Worm (Caenorhabditis elegans): ENCODE measurements around the gene Y37E11AL.3.

Y37E11AL.3 gene

ce11 chrIV:3709200-3709599 lies 14.5 kb downstream of the Y37E11AL.3 start, which contains the start of gene Y37E11AL.1:
Gene Y37E11AL.1, plus strand, starts transcription at chrIV:3709500.
- TF ChIP-seq elt-2 (tag; optimal IDR thresholded peaks at IDR 0.05) (no peak), nfya-1 (tag; optimal IDR thresholded peaks at IDR 0.05) (no peak), fax-1 (tag; optimal IDR thresholded peaks at IDR 0.05) (no peak), fkh-10 (GFP tag; optimal IDR thresholded peaks at IDR 0.05) (no peak), ceh-19 (GFP tag; optimal IDR thresholded peaks at IDR 0.05) (no peak)

- no peak for TF ChIP-seq syd-9 (tag; optimal IDR thresholded peaks at IDR 0.05)
- no peak for TF ChIP-seq unc-42 (tag; optimal IDR thresholded peaks at IDR 0.05)
- no peak for TF ChIP-seq ets-4 (tag; optimal IDR thresholded peaks at IDR 0.05)
- no peak for TF ChIP-seq pha-2 (tag; optimal IDR thresholded peaks at IDR 0.05)
- no peak for TF ChIP-seq sox-4 (tag; optimal IDR thresholded peaks at IDR 0.05)
- no peak for TF ChIP-seq F13H6.1 (tag; optimal IDR thresholded peaks at IDR 0.05)
- no peak for TF ChIP-seq C08G9.2 (tag; optimal IDR thresholded peaks at IDR 0.05)
- TF ChIP-seq ceh-34 (tag; optimal IDR thresholded peaks at IDR 0.05), result no peak
- TF ChIP-seq fkh-6 (tag; optimal IDR thresholded peaks at IDR 0.05), result no peak
- TF ChIP-seq ref-2 (tag; optimal IDR thresholded peaks at IDR 0.05), result no peak
- TF ChIP-seq npax-4 (tag; optimal IDR thresholded peaks at IDR 0.05), result no peak
- TF ChIP-seq tbx-7 (tag; optimal IDR thresholded peaks at IDR 0.05), result no peak
- TF ChIP-seq tbx-2 (tag; optimal IDR thresholded peaks at IDR 0.05), result no peak
- no peak for TF ChIP-seq madf-2 (tag; optimal IDR thresholded peaks at IDR 0.05)
- TF ChIP-seq odd-2 (tag; optimal IDR thresholded peaks at IDR 0.05), result no peak
- TF ChIP-seq C38D4.7 (GFP tag; optimal IDR thresholded peaks at IDR 0.05), result no peak
- no peak for TF ChIP-seq zip-5 (tag; optimal IDR thresholded peaks at IDR 0.05)
- no peak for TF ChIP-seq ceh-30 (tag; optimal IDR thresholded peaks at IDR 0.05)
- TF ChIP-seq hlh-8 (tag; optimal IDR thresholded peaks at IDR 0.05), result no peak
Measured at ce11 chrIV:3710737-3711136, 16.0 kb downstream of the Y37E11AL.3 start.

ce11 chrIV:3719057-3719456 lies 24.3 kb downstream of the Y37E11AL.3 start, which contains the start of gene Y37E11AM.3:
Gene Y37E11AM.3, minus strand, starts transcription at chrIV:3719157.
- TF ChIP-seq ceh-30 (tag; optimal IDR thresholded peaks at IDR 0.05), result no peak
- no peak for TF ChIP-seq sox-2 (GFP tag; IDR thresholded peaks at IDR 0.05)
- TF ChIP-seq unc-86 (tag; optimal IDR thresholded peaks at IDR 0.05), result no peak
- no peak for TF ChIP-seq nhr-232 (tag; optimal IDR thresholded peaks at IDR 0.05)
- TF ChIP-seq ceh-9 (tag; optimal IDR thresholded peaks at IDR 0.05), result no peak

ce11 chrIV:3720644-3721043 lies 25.9 kb downstream of the Y37E11AL.3 start:
- TF ChIP-seq hlh-6 (tag; optimal IDR thresholded peaks at IDR 0.05) (no peak), hlh-30 (tag; optimal IDR thresholded peaks at IDR 0.05; ENCODE audit: insufficient read depth) (no peak), hlh-15 (tag; optimal IDR thresholded peaks at IDR 0.05) (no peak), ceh-48 (tag; optimal IDR thresholded peaks at IDR 0.05) (no peak), dmd-4 (tag; optimal IDR thresholded peaks at IDR 0.05; ENCODE audit: borderline replicate concordance) (no peak), ama-1 (optimal IDR thresholded peaks at IDR 0.05) (no peak), lim-6 (tag; optimal IDR thresholded peaks at IDR 0.05) (no peak), pat-9 (tag; optimal IDR thresholded peaks at IDR 0.05) (no peak), pha-2 (tag; optimal IDR thresholded peaks at IDR 0.05) (no peak), ref-2 (tag; optimal IDR thresholded peaks at IDR 0.05) (no peak), che-1 (tag; optimal IDR thresholded peaks at IDR 0.05) (no peak), hlh-8 (tag; optimal IDR thresholded peaks at IDR 0.05) (no peak), ceh-45 (GFP tag; IDR thresholded peaks at IDR 0.05) (no peak), fkh-10 (GFP tag; optimal IDR thresholded peaks at IDR 0.05) (no peak)
